Fruit fly (Drosophila melanogaster) whole organism, prepupa: ENCODE measurements around the gene CG32081.
A peak's percentile ranks its signal among the peaks of the same experiment; 100 is the strongest.

Experiments used
- CG10669 ChIP-seq: fragments of 200-800 bp; sonication (Bioruptor generic); optimal IDR thresholded peaks from 3 replicates; lab custom pipeline; 2018; ENCODE audit warnings: missing biosample characterization, mild to moderate bottlenecking, missing genetic modification characterization, moderate library complexity
- CG15336 ChIP-seq: fragments of 200-800 bp; sonication (Bioruptor generic); IDR thresholded peaks from 2 replicates; pipeline ENCODE4 v1.3.6; 2022; ENCODE audit warnings: missing biosample characterization, missing genetic modification characterization
- CG1621 ChIP-seq: fragments of 200-800 bp; sonication (Bioruptor generic); optimal IDR thresholded peaks from 3 replicates; lab custom pipeline; 2018; ENCODE audit warnings: missing biosample characterization, mild to moderate bottlenecking, missing genetic modification characterization
- CG3032 ChIP-seq: fragments of 200-800 bp; optimal IDR thresholded peaks from 2 replicates; lab custom pipeline; 2019; ENCODE audit warnings: missing biosample characterization, mild to moderate bottlenecking, missing genetic modification characterization, moderate library complexity
- CG32006 ChIP-seq: fragments of 200-800 bp; sonication (Bioruptor generic); optimal IDR thresholded peaks from 3 replicates; lab custom pipeline; 2017; ENCODE audit warnings: missing biosample characterization, mild to moderate bottlenecking, missing genetic modification characterization
- CG34406 ChIP-seq: fragments of 200-800 bp; sonication (Bioruptor generic); optimal IDR thresholded peaks from 3 replicates; lab custom pipeline; 2016; ENCODE audit warnings: missing biosample characterization, missing genetic modification characterization
- CG3919 ChIP-seq: fragments of 200-800 bp; sonication (Bioruptor generic); optimal IDR thresholded peaks from 3 replicates; lab custom pipeline; 2016; ENCODE audit warnings: missing biosample characterization, missing genetic modification characterization
- CG4318 ChIP-seq: fragments of 200-800 bp; sonication (Bioruptor generic); optimal IDR thresholded peaks from 3 replicates; lab custom pipeline; 2017; ENCODE audit warnings: missing biosample characterization, mild to moderate bottlenecking, missing genetic modification characterization
- CG6163 ChIP-seq: fragments of 200-800 bp; sonication (Bioruptor generic); IDR thresholded peaks from 3 replicates; pipeline ENCODE4 v1.3.6; 2022; ENCODE audit warnings: missing biosample characterization, missing genetic modification characterization
- CG6276 ChIP-seq: fragments of 200-800 bp; sonication (Bioruptor generic); optimal IDR thresholded peaks from 2 replicates; lab custom pipeline; 2017; ENCODE audit warnings: missing biosample characterization, mild to moderate bottlenecking, missing genetic modification characterization
- CG6808 ChIP-seq: fragments of 200-800 bp; sonication (Bioruptor generic); optimal IDR thresholded peaks from 3 replicates; lab custom pipeline; 2017; ENCODE audit warnings: missing biosample characterization, missing genetic modification characterization, mild to moderate bottlenecking, moderate library complexity, missing genetic modification reagents
- CG6854 ChIP-seq: fragments of 200-800 bp; sonication (Bioruptor generic); optimal IDR thresholded peaks from 2 replicates; lab custom pipeline; 2017; ENCODE audit warnings: missing biosample characterization, mild to moderate bottlenecking, missing genetic modification characterization
- CG8119 ChIP-seq: fragments of 200-800 bp; sonication (Bioruptor generic); IDR thresholded peaks from 3 replicates; pipeline ENCODE4 v1.3.6; 2022; ENCODE audit warnings: missing biosample characterization, missing genetic modification characterization
- Eip75B ChIP-seq: fragments of 200-800 bp; sonication (Bioruptor generic); optimal IDR thresholded peaks from 3 replicates; lab custom pipeline; 2016; ENCODE audit warnings: missing biosample characterization, missing genetic modification characterization
- Eip78C ChIP-seq: fragments of 200-800 bp; sonication (Bioruptor generic); peaks from one replicate; lab custom pipeline; 2016; ENCODE audit warnings: missing biosample characterization, missing genetic modification characterization
- Gug ChIP-seq: fragments of 200-800 bp; sonication (Bioruptor generic); IDR thresholded peaks from 2 replicates; pipeline ENCODE4 v1.3.6; 2022; ENCODE audit warnings: missing biosample characterization, missing genetic modification characterization
- Hr38 ChIP-seq: sonication (Bioruptor generic); optimal IDR thresholded peaks from 2 replicates; lab custom pipeline; 2016; ENCODE audit warnings: missing biosample characterization, missing genetic modification characterization
- Met ChIP-seq: fragments of 200-800 bp; sonication (Bioruptor generic); optimal IDR thresholded peaks from 3 replicates; lab custom pipeline; 2016; ENCODE audit warnings: missing biosample characterization, missing genetic modification characterization
- Sox102F ChIP-seq: fragments of 200-800 bp; sonication (Bioruptor generic); optimal IDR thresholded peaks from 2 replicates; lab custom pipeline; 2016; ENCODE audit warnings: missing biosample characterization, mild to moderate bottlenecking, missing genetic modification characterization
- acj6 ChIP-seq: fragments of 200-800 bp; sonication (Bioruptor generic); optimal IDR thresholded peaks from 3 replicates; lab custom pipeline; 2016; ENCODE audit warnings: missing biosample characterization, missing genetic modification characterization
- cyc ChIP-seq: fragments of 200-800 bp; sonication (Bioruptor generic); optimal IDR thresholded peaks from 3 replicates; lab custom pipeline; 2016; ENCODE audit warnings: missing biosample characterization, missing genetic modification characterization
- dac ChIP-seq: fragments of 200-800 bp; sonication (Bioruptor generic); optimal IDR thresholded peaks from 2 replicates; lab custom pipeline; 2017; ENCODE audit warnings: missing biosample characterization, mild to moderate bottlenecking, missing genetic modification characterization
- eg ChIP-seq: fragments of 200-800 bp; sonication (Bioruptor generic); IDR thresholded peaks from 3 replicates; pipeline ENCODE4 v1.3.6; 2022; ENCODE audit warnings: missing biosample characterization, missing genetic modification characterization
- esn ChIP-seq: fragments of 200-800 bp; sonication (Bioruptor generic); optimal IDR thresholded peaks from 2 replicates; lab custom pipeline; 2016; ENCODE audit warnings: missing biosample characterization, mild to moderate bottlenecking, missing genetic modification characterization, moderate library complexity
- fd59A ChIP-seq: fragments of 200-800 bp; sonication (Bioruptor generic); optimal IDR thresholded peaks from 2 replicates; lab custom pipeline; 2017; ENCODE audit warnings: missing biosample characterization, mild to moderate bottlenecking, missing genetic modification characterization, missing genetic modification reagents
- lz ChIP-seq: fragments of 200-800 bp; sonication (Bioruptor generic); optimal IDR thresholded peaks from 3 replicates; lab custom pipeline; 2016; ENCODE audit warnings: missing biosample characterization, missing genetic modification characterization
- net ChIP-seq: fragments of 200-800 bp; sonication (Bioruptor generic); optimal IDR thresholded peaks from 3 replicates; lab custom pipeline; 2016; ENCODE audit warnings: missing biosample characterization, missing genetic modification characterization
- pdm3 ChIP-seq: fragments of 200-800 bp; sonication (Bioruptor generic); optimal IDR thresholded peaks from 3 replicates; lab custom pipeline; 2016; ENCODE audit warnings: missing biosample characterization, missing genetic modification characterization
- salr ChIP-seq, 2 experiments: fragments of 200-800 bp; sonication (Bioruptor generic); optimal IDR thresholded peaks; 3 replicates each; lab custom pipeline; 2016 to 2018; ENCODE audit warnings: missing biosample characterization in 2 of 2, missing genetic modification characterization in 2 of 2, mild to moderate bottlenecking in 1 of 2
- ss ChIP-seq, 2 experiments: fragments of 200-800 bp; sonication (Bioruptor generic); optimal IDR thresholded peaks; 2 replicates in 1 of 2; 3 replicates in 1 of 2; lab custom pipeline; 2017 to 2018; ENCODE audit warnings: mild to moderate bottlenecking in 2 of 2, missing biosample characterization in 2 of 2, missing genetic modification characterization in 2 of 2, moderate library complexity in 1 of 2
- svp ChIP-seq: fragments of 200-800 bp; sonication (Bioruptor generic); peaks from one replicate; lab custom pipeline; 2016; ENCODE audit warnings: missing biosample characterization, missing genetic modification characterization
- topi ChIP-seq: fragments of 200-800 bp; sonication (Bioruptor generic); optimal IDR thresholded peaks from 3 replicates; lab custom pipeline; 2016; ENCODE audit warnings: missing biosample characterization, missing genetic modification characterization
- vri ChIP-seq: fragments of 200-800 bp; sonication (Bioruptor generic); optimal IDR thresholded peaks from 3 replicates; lab custom pipeline; 2016; ENCODE audit warnings: missing biosample characterization, mild to moderate bottlenecking, missing genetic modification characterization

CG32081 gene

DNA sequence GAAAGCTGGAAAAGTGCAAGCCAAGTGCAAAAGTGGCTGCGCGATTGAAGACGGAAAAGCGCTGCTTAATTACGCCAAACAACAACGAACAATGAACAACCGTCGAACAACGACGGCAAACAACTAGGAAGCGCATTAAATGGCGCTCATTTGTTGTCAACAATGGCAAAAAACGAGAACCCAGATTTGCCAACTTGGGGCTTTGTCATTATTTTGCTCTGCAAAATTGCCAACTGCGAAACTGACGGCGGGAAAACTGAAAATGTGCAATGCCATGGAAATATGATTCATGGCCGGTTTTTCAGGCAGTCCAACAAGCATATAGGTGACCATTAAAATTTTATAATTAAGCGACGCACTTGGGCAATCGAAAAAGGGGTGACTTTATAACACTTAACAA lies 38.8 kb upstream of the CG32081 start:
- TF ChIP-seq Eip75B (no peak), salr (GFP tag; optimal IDR thresholded peaks at IDR 0.05; lab: Kevin White, UChicago) (no peak), net (GFP tag; lab: Kevin White, UChicago) (no peak), vri (GFP tag; lab: Kevin White, UChicago) (no peak), fd59A (GFP tag; lab: Kevin White, UChicago) (no peak), Sox102F (GFP tag; lab: Kevin White, UChicago) (no peak), dac (GFP tag; lab: Kevin White, UChicago) (no peak), CG6163 (GFP tag; lab: Robert Waterston, UW) (no peak), esn (GFP tag; lab: Kevin White, UChicago) (no peak), eg (GFP tag; lab: Robert Waterston, UW) (no peak), CG34406 (GFP tag; lab: Kevin White, UChicago) (no peak), ss (GFP tag; optimal IDR thresholded peaks at IDR 0.05; lab: Kevin White, UChicago) (no peak), CG1621 (tag; lab: Kevin White, UChicago) (no peak), Met (GFP tag; lab: Kevin White, UChicago) (no peak), CG6276 (GFP tag; lab: Kevin White, UChicago) (no peak), cyc (GFP tag; lab: Kevin White, UChicago) (no peak)

dm6 chr3L:10989305-10989704 lies 38.1 kb upstream of the CG32081 start:
- TF ChIP-seq pdm3, result no peak
- no peak for TF ChIP-seq Hr38
- TF ChIP-seq, all 60 proteins: peak for 0

- no peak for TF ChIP-seq salr (GFP tag; optimal IDR thresholded peaks at IDR 0.05; lab: Kevin White, UChicago)
- 0 out of 2 replicates have a peak, but pooled peaks have one; percentile 31 for TF ChIP-seq CG15336 (GFP tag; lab: Robert Waterston, UW)
- no peak for TF ChIP-seq CG3919 (GFP tag; lab: Kevin White, UChicago)
- peak; percentile 18 for TF ChIP-seq Eip78C (GFP tag; lab: Kevin White, UChicago)
- peak; percentile 25 for TF ChIP-seq CG6276 (GFP tag; lab: Kevin White, UChicago)
- TF ChIP-seq fd59A (GFP tag; lab: Kevin White, UChicago), result no peak
- TF ChIP-seq eg (GFP tag; lab: Robert Waterston, UW), result 0 out of 3 replicates have a peak, but pooled peaks have one; percentile 30
- TF ChIP-seq Gug (GFP tag; lab: Robert Waterston, UW), result no peak
- peak; percentile 66; the same call in 2 of the 3 replicates for TF ChIP-seq CG8119 (GFP tag; lab: Robert Waterston, UW)
- TF ChIP-seq acj6 (GFP tag; lab: Kevin White, UChicago), result no peak
- TF ChIP-seq CG32006 (GFP tag; lab: Kevin White, UChicago), result peak; percentile 3
These were observed 37.5 kb upstream of the CG32081 start for dm6 chr3L:10989873-10990272.

DNA sequence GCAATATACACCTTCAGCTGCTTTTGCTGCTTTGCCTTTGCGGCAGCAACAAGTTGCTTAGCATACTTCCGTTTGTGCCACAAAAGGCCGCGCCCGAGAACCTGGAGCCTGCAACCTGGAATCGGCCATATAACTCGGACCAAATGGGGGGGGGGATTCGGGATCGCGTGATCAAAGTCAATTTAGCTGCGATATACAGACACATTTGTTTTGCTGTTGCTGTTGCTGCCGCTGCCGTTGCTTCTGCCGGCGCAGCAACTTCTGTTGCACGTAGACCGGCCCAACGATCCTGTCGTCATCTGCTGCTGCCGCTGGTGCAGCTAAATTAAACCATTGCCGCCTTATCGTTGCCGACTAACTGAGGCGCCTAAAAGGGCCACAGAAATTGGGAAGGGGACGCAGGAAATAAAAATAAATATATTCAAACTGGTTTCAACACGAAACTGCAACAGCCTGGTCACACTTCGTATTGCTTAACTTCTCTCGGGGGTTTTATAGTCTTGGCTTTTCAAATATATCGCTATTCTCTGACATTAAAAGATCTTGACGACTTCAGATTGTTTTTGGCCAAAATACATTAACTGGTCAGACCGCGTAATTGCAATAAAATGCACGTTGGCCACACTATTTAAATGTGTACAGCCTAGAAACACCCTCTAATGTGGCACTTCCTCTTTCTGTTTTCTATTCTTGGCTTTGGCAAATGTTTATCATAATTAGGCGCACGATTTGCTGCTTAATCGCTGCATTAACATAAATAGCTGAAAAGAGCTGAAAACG lies 35.9 kb upstream of the CG32081 start:
- peak; percentile 14 to 99 for TF ChIP-seq ss (GFP tag; optimal IDR thresholded peaks at IDR 0.05; lab: Kevin White, UChicago)
- TF ChIP-seq topi (GFP tag; lab: Kevin White, UChicago), result no peak
- no peak for TF ChIP-seq vri (GFP tag; lab: Kevin White, UChicago)
- no peak for TF ChIP-seq CG3032 (tag; lab: Kevin White, UChicago)
- TF ChIP-seq acj6 (GFP tag; lab: Kevin White, UChicago), result no peak
- TF ChIP-seq CG6854 (GFP tag; lab: Kevin White, UChicago), result no peak
- peak; percentile 33 for TF ChIP-seq Eip78C (GFP tag; lab: Kevin White, UChicago)
- TF ChIP-seq CG10669 (GFP tag; lab: Kevin White, UChicago), result no peak
- TF ChIP-seq svp (GFP tag; lab: Kevin White, UChicago), result peak; percentile 36
- TF ChIP-seq CG6163 (GFP tag; lab: Robert Waterston, UW), result no peak
- no peak for TF ChIP-seq eg (GFP tag; lab: Robert Waterston, UW)
- TF ChIP-seq CG6808 (GFP tag; lab: Kevin White, UChicago), result no peak
- TF ChIP-seq CG4318 (GFP tag; lab: Kevin White, UChicago), result no peak
- TF ChIP-seq lz, result no peak
- TF ChIP-seq CG32006 (GFP tag; lab: Kevin White, UChicago), result no peak
- TF ChIP-seq dac (GFP tag; lab: Kevin White, UChicago), result no peak
- TF ChIP-seq CG15336 (GFP tag; lab: Robert Waterston, UW), result no peak
- TF ChIP-seq, all 60 proteins: peak for 3
